Fruit fly (Drosophila melanogaster) whole organism, prepupa: Measurements from ENCODE around the gene Ts.
A peak's percentile ranks its signal among the peaks of the same experiment; 100 is the strongest.

ENCODE experiments used
- Blimp-1 ChIP-seq: fragments of 200-800 bp; sonication (Bioruptor generic); optimal IDR thresholded peaks from 3 replicates; lab custom pipeline; 2017; ENCODE audit warnings: missing biosample characterization, missing genetic modification characterization, mild to moderate bottlenecking, moderate library complexity, missing genetic modification reagents
- CG10631 ChIP-seq: fragments of 200-800 bp; sonication (Bioruptor generic); optimal IDR thresholded peaks from 2 replicates; lab custom pipeline; 2016; ENCODE audit warnings: missing biosample characterization, missing genetic modification characterization
- CG10669 ChIP-seq: fragments of 200-800 bp; sonication (Bioruptor generic); optimal IDR thresholded peaks from 3 replicates; lab custom pipeline; 2018; ENCODE audit warnings: missing biosample characterization, mild to moderate bottlenecking, missing genetic modification characterization, moderate library complexity
- CG11762 ChIP-seq: fragments of 200-800 bp; sonication (Bioruptor generic); optimal IDR thresholded peaks from 3 replicates; lab custom pipeline; 2016; ENCODE audit warnings: missing biosample characterization, missing genetic modification characterization; ENCODE audit not compliant: insufficient read depth
- CG15336 ChIP-seq: fragments of 200-800 bp; sonication (Bioruptor generic); IDR thresholded peaks from 2 replicates; pipeline ENCODE4 v1.3.6; 2022; ENCODE audit warnings: missing biosample characterization, missing genetic modification characterization
- CG1621 ChIP-seq: fragments of 200-800 bp; sonication (Bioruptor generic); optimal IDR thresholded peaks from 3 replicates; lab custom pipeline; 2018; ENCODE audit warnings: missing biosample characterization, mild to moderate bottlenecking, missing genetic modification characterization
- CG31627 ChIP-seq: fragments of 200-800 bp; sonication (Bioruptor generic); optimal IDR thresholded peaks from 3 replicates; lab custom pipeline; 2016; ENCODE audit warnings: missing biosample characterization, missing genetic modification characterization
- CG32006 ChIP-seq: fragments of 200-800 bp; sonication (Bioruptor generic); optimal IDR thresholded peaks from 3 replicates; lab custom pipeline; 2017; ENCODE audit warnings: missing biosample characterization, mild to moderate bottlenecking, missing genetic modification characterization
- CG34406 ChIP-seq: fragments of 200-800 bp; sonication (Bioruptor generic); optimal IDR thresholded peaks from 3 replicates; lab custom pipeline; 2016; ENCODE audit warnings: missing biosample characterization, missing genetic modification characterization
- CG3919 ChIP-seq: fragments of 200-800 bp; sonication (Bioruptor generic); optimal IDR thresholded peaks from 3 replicates; lab custom pipeline; 2016; ENCODE audit warnings: missing biosample characterization, missing genetic modification characterization
- CG6163 ChIP-seq: fragments of 200-800 bp; sonication (Bioruptor generic); IDR thresholded peaks from 3 replicates; pipeline ENCODE4 v1.3.6; 2022; ENCODE audit warnings: missing biosample characterization, missing genetic modification characterization
- CG6792 ChIP-seq: fragments of 200-800 bp; sonication (Bioruptor generic); optimal IDR thresholded peaks from 3 replicates; lab custom pipeline; 2016; ENCODE audit warnings: missing biosample characterization, missing genetic modification characterization
- CG6808 ChIP-seq: fragments of 200-800 bp; sonication (Bioruptor generic); optimal IDR thresholded peaks from 3 replicates; lab custom pipeline; 2017; ENCODE audit warnings: missing biosample characterization, missing genetic modification characterization, mild to moderate bottlenecking, moderate library complexity, missing genetic modification reagents
- CG7368 ChIP-seq: fragments of 200-800 bp; sonication (Bioruptor generic); optimal IDR thresholded peaks from 3 replicates; lab custom pipeline; 2016; ENCODE audit warnings: missing biosample characterization, missing genetic modification characterization
- CG8319 ChIP-seq: fragments of 200-800 bp; sonication (Bioruptor generic); optimal IDR thresholded peaks from 3 replicates; lab custom pipeline; 2016; ENCODE audit warnings: missing biosample characterization, missing genetic modification characterization
- CG8632 ChIP-seq: fragments of 200-800 bp; sonication (Bioruptor generic); optimal IDR thresholded peaks from 3 replicates; lab custom pipeline; 2016; ENCODE audit warnings: missing biosample characterization, missing genetic modification characterization
- CG9139 ChIP-seq: fragments of 200-800 bp; sonication (Bioruptor generic); optimal IDR thresholded peaks from 3 replicates; lab custom pipeline; 2017; ENCODE audit warnings: missing biosample characterization, mild to moderate bottlenecking, missing genetic modification characterization
- Eip75B ChIP-seq: fragments of 200-800 bp; sonication (Bioruptor generic); optimal IDR thresholded peaks from 3 replicates; lab custom pipeline; 2016; ENCODE audit warnings: missing biosample characterization, missing genetic modification characterization
- Eip78C ChIP-seq: fragments of 200-800 bp; sonication (Bioruptor generic); peaks from one replicate; lab custom pipeline; 2016; ENCODE audit warnings: missing biosample characterization, missing genetic modification characterization
- Eip93F ChIP-seq: fragments of 200-800 bp; sonication (Bioruptor generic); optimal IDR thresholded peaks from 2 replicates; lab custom pipeline; 2016; ENCODE audit warnings: missing biosample characterization, mild to moderate bottlenecking, missing genetic modification characterization
- Gug ChIP-seq: fragments of 200-800 bp; sonication (Bioruptor generic); IDR thresholded peaks from 2 replicates; pipeline ENCODE4 v1.3.6; 2022; ENCODE audit warnings: missing biosample characterization, missing genetic modification characterization
- Lpt ChIP-seq: fragments of 200-800 bp; sonication (Bioruptor generic); optimal IDR thresholded peaks from 3 replicates; lab custom pipeline; 2016; ENCODE audit warnings: missing biosample characterization, missing genetic modification characterization
- Met ChIP-seq: fragments of 200-800 bp; sonication (Bioruptor generic); optimal IDR thresholded peaks from 3 replicates; lab custom pipeline; 2016; ENCODE audit warnings: missing biosample characterization, missing genetic modification characterization
- OdsH ChIP-seq: fragments of 200-800 bp; sonication (Bioruptor generic); optimal IDR thresholded peaks from 3 replicates; lab custom pipeline; 2016; ENCODE audit warnings: missing biosample characterization, missing genetic modification characterization
- Sox14 ChIP-seq: fragments of 200-800 bp; sonication (Bioruptor generic); optimal IDR thresholded peaks from 3 replicates; lab custom pipeline; 2016; ENCODE audit warnings: missing biosample characterization, missing genetic modification characterization
- Sox15 ChIP-seq: fragments of 200-800 bp; sonication (Bioruptor generic); optimal IDR thresholded peaks from 3 replicates; lab custom pipeline; 2016; ENCODE audit warnings: missing biosample characterization, missing genetic modification characterization
- dac ChIP-seq: fragments of 200-800 bp; sonication (Bioruptor generic); optimal IDR thresholded peaks from 2 replicates; lab custom pipeline; 2017; ENCODE audit warnings: missing biosample characterization, mild to moderate bottlenecking, missing genetic modification characterization
- eg ChIP-seq: fragments of 200-800 bp; sonication (Bioruptor generic); IDR thresholded peaks from 3 replicates; pipeline ENCODE4 v1.3.6; 2022; ENCODE audit warnings: missing biosample characterization, missing genetic modification characterization
- esn ChIP-seq: fragments of 200-800 bp; sonication (Bioruptor generic); optimal IDR thresholded peaks from 2 replicates; lab custom pipeline; 2016; ENCODE audit warnings: missing biosample characterization, mild to moderate bottlenecking, missing genetic modification characterization, moderate library complexity
- fd59A ChIP-seq: fragments of 200-800 bp; sonication (Bioruptor generic); optimal IDR thresholded peaks from 2 replicates; lab custom pipeline; 2017; ENCODE audit warnings: missing biosample characterization, mild to moderate bottlenecking, missing genetic modification characterization, missing genetic modification reagents
- fkh ChIP-seq: fragments of 200-800 bp; sonication (Bioruptor generic); optimal IDR thresholded peaks from 3 replicates; lab custom pipeline; 2017; ENCODE audit warnings: missing biosample characterization, mild to moderate bottlenecking, missing genetic modification characterization, moderate library complexity
- lz ChIP-seq: fragments of 200-800 bp; sonication (Bioruptor generic); optimal IDR thresholded peaks from 3 replicates; lab custom pipeline; 2016; ENCODE audit warnings: missing biosample characterization, missing genetic modification characterization
- svp ChIP-seq: fragments of 200-800 bp; sonication (Bioruptor generic); peaks from one replicate; lab custom pipeline; 2016; ENCODE audit warnings: missing biosample characterization, missing genetic modification characterization

Gene Ts

DNA sequence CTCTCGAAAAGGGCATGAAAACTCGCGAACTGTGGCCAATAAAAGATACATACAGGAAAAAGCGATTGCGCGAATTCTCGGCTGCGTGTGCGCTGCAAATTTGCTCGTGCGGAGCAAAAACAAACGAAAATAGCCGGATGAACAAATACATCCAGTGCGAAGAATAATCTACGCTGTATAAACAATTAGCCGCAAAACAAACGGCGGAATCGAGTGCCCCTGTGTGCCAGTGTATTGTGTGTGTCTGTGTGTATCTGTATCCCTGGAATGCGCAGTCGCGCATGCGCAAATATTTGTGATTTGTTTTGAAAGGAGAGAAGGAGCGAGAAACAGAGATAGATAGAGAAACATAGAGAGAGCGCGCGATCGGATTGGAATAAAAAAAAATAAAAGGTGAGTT is 30.2 kb upstream of the Ts start:
- TF ChIP-seq Gug (GFP tag; lab: Robert Waterston, UW) = no peak
- TF ChIP-seq CG10631 (GFP tag; lab: Kevin White, UChicago) = no peak
- TF ChIP-seq Lpt (GFP tag; lab: Kevin White, UChicago) = no peak
- peak; percentile 38 for TF ChIP-seq Eip78C
- TF ChIP-seq svp (GFP tag; lab: Kevin White, UChicago) = no peak
- peak; percentile 69 for TF ChIP-seq fkh (GFP tag; lab: Kevin White, UChicago)
- TF ChIP-seq CG7368 (GFP tag; lab: Kevin White, UChicago) = no peak
- TF ChIP-seq CG11762 (GFP tag; lab: Kevin White, UChicago) = no peak
- no peak for TF ChIP-seq CG32006 (GFP tag; lab: Kevin White, UChicago)
- no peak for TF ChIP-seq dac (GFP tag; lab: Kevin White, UChicago)
- TF ChIP-seq CG34406 (GFP tag; lab: Kevin White, UChicago) = no peak
- TF ChIP-seq CG1621 (tag; lab: Kevin White, UChicago) = no peak
- TF ChIP-seq CG6163 (GFP tag; lab: Robert Waterston, UW) = no peak
- no peak for TF ChIP-seq CG15336
- no peak for TF ChIP-seq Met (GFP tag; lab: Kevin White, UChicago)
- TF ChIP-seq fd59A (GFP tag; lab: Kevin White, UChicago) = no peak
- TF ChIP-seq CG6792 (GFP tag; lab: Kevin White, UChicago) = no peak
- TF ChIP-seq Sox15 = no peak
- no peak for TF ChIP-seq CG9139 (GFP tag; lab: Kevin White, UChicago)
- TF ChIP-seq Eip75B (GFP tag; lab: Kevin White, UChicago) = no peak
- 0 out of 3 replicates have a peak, but pooled peaks have one; percentile 9 for TF ChIP-seq eg (GFP tag; lab: Robert Waterston, UW)
- TF ChIP-seq CG8632 (GFP tag; lab: Kevin White, UChicago) = no peak

DNA sequence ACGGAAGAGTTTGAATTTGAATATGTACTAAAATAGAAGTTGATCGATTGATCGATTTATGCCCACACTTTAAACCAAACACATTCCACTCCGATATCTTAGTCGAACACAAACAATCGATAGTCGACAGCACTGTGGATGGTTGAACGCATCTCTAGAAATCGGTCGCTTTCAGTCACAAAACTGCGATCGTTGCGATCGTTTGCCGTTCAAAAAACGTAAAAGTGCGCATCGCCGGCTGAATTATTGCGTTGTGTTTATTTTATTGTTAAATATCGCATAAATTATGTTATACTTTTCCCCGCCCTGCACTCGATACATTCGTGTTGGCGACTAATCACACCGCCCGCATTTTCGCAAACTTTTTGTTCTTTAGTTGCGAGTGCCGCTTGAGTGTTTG is 29.7 kb upstream of the Ts start, which contains the start of gene Ccdc85:
Gene Ccdc85, plus strand, starts transcription at position 174 of the 400 bp plus-strand sequence.
- TF ChIP-seq CG7368 (GFP tag; lab: Kevin White, UChicago) (no peak), CG6163 (GFP tag; lab: Robert Waterston, UW) (0 out of 3 replicates have a peak, but pooled peaks have one; percentile 7), CG10669 (GFP tag; lab: Kevin White, UChicago) (no peak), Lpt (GFP tag; lab: Kevin White, UChicago) (no peak), CG31627 (GFP tag; lab: Kevin White, UChicago) (no peak), Eip78C (peak; percentile 41), CG1621 (tag; lab: Kevin White, UChicago) (peak; percentile 4), esn (GFP tag; lab: Kevin White, UChicago) (peak; percentile 26), CG8319 (GFP tag; lab: Kevin White, UChicago) (no peak), CG11762 (GFP tag; lab: Kevin White, UChicago) (no peak), Sox14 (GFP tag; lab: Kevin White, UChicago) (peak; percentile 12), OdsH (no peak)
- TF ChIP-seq, all 60 proteins: peak for 5

- no peak for TF ChIP-seq CG3919
- TF ChIP-seq, all 60 proteins: peak for 0
These were observed 24.3 kb upstream of the Ts start for dm6 chr2L:2993702-2994101.

DNA sequence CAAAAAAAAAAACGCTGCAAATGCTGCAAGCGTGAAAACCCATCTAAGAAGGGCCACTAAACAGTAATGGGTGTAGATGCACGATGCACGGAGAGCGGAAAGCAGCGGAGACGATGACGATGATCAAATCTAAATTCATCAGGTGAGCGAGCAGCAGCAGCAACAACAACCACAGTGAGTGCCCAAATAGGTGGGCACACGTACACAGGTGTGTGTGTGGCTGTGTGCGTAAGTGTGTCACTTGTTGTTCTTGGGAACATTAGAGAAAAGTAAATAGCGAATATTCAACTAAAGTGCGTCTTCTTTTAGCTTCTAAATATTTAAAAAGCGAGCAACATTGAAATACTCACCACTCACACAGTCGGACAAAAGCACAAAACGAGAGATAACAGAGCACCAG is 23.8 kb upstream of the Ts start:
- TF ChIP-seq fkh (GFP tag; lab: Kevin White, UChicago) (peak; percentile 60), Eip93F (GFP tag; lab: Kevin White, UChicago) (no peak)
- TF ChIP-seq, all 60 proteins: peak for 1

DNA sequence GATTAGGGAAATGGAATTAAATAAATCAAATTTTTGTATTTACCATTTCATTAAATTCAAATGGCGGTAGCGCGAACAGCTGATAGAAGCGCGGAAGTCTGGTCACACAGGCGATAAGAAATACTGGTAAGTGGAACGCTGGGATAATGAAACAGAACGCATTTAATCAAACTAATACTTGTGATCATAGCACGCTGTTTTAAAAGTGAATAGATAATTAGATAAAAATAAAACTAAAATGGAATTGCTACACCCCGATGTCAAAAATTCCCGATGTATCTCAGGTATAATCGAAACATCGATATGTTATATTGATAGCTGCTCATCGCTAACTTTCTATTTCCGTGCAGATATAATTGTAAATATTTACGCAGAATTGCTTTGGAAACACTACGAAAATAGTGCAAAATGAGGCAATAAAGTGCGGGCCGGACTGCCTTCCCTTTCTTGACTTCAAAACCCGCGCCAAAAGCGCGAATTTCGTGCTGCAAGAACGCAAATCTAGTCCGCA is 23.3 kb upstream of the Ts start, which contains the start of the genes okr and CG3558:
Gene okr, minus strand, starts transcription at position 96 of the 511 bp plus-strand sequence.
Gene CG3558, plus strand, starts transcription at position 207 of the 511 bp plus-strand sequence.
- peak; percentile 71 for TF ChIP-seq fkh (GFP tag; lab: Kevin White, UChicago)
- peak; percentile 75 for TF ChIP-seq Eip78C
- TF ChIP-seq lz (GFP tag; lab: Kevin White, UChicago) = peak; percentile 13
- no peak for TF ChIP-seq CG8632 (GFP tag; lab: Kevin White, UChicago)
- no peak for TF ChIP-seq CG6808
- TF ChIP-seq Blimp-1 (GFP tag; lab: Kevin White, UChicago) = peak; percentile 79
- peak; percentile 32 for TF ChIP-seq esn (GFP tag; lab: Kevin White, UChicago)
- TF ChIP-seq CG32006 (GFP tag; lab: Kevin White, UChicago) = no peak
- TF ChIP-seq, all 60 proteins: peak for 5
